Fruit fly (Drosophila melanogaster): ENCODE data around the gene Dfd.

Dfd gene

dm6 chr3R:6762794-6763407 is 28.7 kb upstream of the Dfd start:
- peak; percentile 88 for TF ChIP-seq CG8159 (tag; optimal IDR thresholded peaks at IDR 0.05)
- peak; percentile 82 for TF ChIP-seq CG9948 (tag; optimal IDR thresholded peaks at IDR 0.05)
- peak; percentile 64 for TF ChIP-seq CG34367 (tag; optimal IDR thresholded peaks at IDR 0.05)
- peak; percentile 23 for TF ChIP-seq D1 (tag; optimal IDR thresholded peaks at IDR 0.05)
- no peak for TF ChIP-seq CG12605 (GFP tag; IDR thresholded peaks at IDR 0.05)
- TF ChIP-seq CG17806 (tag; optimal IDR thresholded peaks at IDR 0.05) = peak; percentile 70
- TF ChIP-seq gl (tag; optimal IDR thresholded peaks at IDR 0.05) = peak; percentile 26
- TF ChIP-seq CG8301 (tag; optimal IDR thresholded peaks at IDR 0.05) = peak; percentile 67
- TF ChIP-seq EcR (GFP tag; optimal IDR thresholded peaks at IDR 0.05) = peak; percentile 76
- TF ChIP-seq Snoo (tag; optimal IDR thresholded peaks at IDR 0.05) = peak; percentile 77
- peak; percentile 9 for TF ChIP-seq Pif1A (GFP tag; optimal IDR thresholded peaks at IDR 0.05)
- peak; percentile 83 for TF ChIP-seq CG15710 (tag; optimal IDR thresholded peaks at IDR 0.05)
- no peak for TF ChIP-seq fd96Ca (GFP tag; IDR thresholded peaks at IDR 0.05)
- TF ChIP-seq Pif1B (GFP tag; optimal IDR thresholded peaks at IDR 0.05) = no peak
- peak; percentile 77 for TF ChIP-seq CG14655 (GFP tag; optimal IDR thresholded peaks at IDR 0.05)
- TF ChIP-seq CG32121 (GFP tag; IDR thresholded peaks at IDR 0.05) = peak; percentile 35; the same call in 1 of the 2 replicates
- TF ChIP-seq Ets98B (GFP tag; IDR thresholded peaks at IDR 0.05) = no peak

dm6 chr3R:6764848-6765247 is 26.8 kb upstream of the Dfd start:
- TF ChIP-seq CG17806 (tag; optimal IDR thresholded peaks at IDR 0.05) (no peak), CG4496 (GFP tag; IDR thresholded peaks at IDR 0.05) (no peak), D1 (tag; optimal IDR thresholded peaks at IDR 0.05) (no peak), CG32121 (GFP tag; IDR thresholded peaks at IDR 0.05) (no peak), CG15710 (tag; optimal IDR thresholded peaks at IDR 0.05) (no peak), CG8159 (tag; optimal IDR thresholded peaks at IDR 0.05) (no peak), CG9948 (tag; optimal IDR thresholded peaks at IDR 0.05) (no peak)

dm6 chr3R:6766171-6766591 is 25.5 kb upstream of the Dfd start:
- TF ChIP-seq CG4496 (GFP tag; IDR thresholded peaks at IDR 0.05) = no peak
- TF ChIP-seq CG32121 (GFP tag; IDR thresholded peaks at IDR 0.05) = no peak
- TF ChIP-seq Pif1B (GFP tag; optimal IDR thresholded peaks at IDR 0.05) = no peak
- no peak for TF ChIP-seq gl (tag; optimal IDR thresholded peaks at IDR 0.05)
- TF ChIP-seq CG9948 (tag; optimal IDR thresholded peaks at IDR 0.05) = no peak
- no peak for TF ChIP-seq CG12605 (GFP tag; IDR thresholded peaks at IDR 0.05)
- TF ChIP-seq CG13204 (GFP tag; optimal IDR thresholded peaks at IDR 0.05) = no peak
- TF ChIP-seq CG10348 (GFP tag; IDR thresholded peaks at IDR 0.05) = no peak
- TF ChIP-seq fd96Ca (GFP tag; IDR thresholded peaks at IDR 0.05) = no peak
- no peak for TF ChIP-seq CG15710 (tag; optimal IDR thresholded peaks at IDR 0.05)
- TF ChIP-seq Snoo (tag; optimal IDR thresholded peaks at IDR 0.05) = no peak

- TF ChIP-seq CG14655 (GFP tag; optimal IDR thresholded peaks at IDR 0.05) (no peak), D1 (tag; optimal IDR thresholded peaks at IDR 0.05) (no peak), Snoo (tag; optimal IDR thresholded peaks at IDR 0.05) (no peak), CG17806 (tag; optimal IDR thresholded peaks at IDR 0.05) (no peak), Ets98B (GFP tag; IDR thresholded peaks at IDR 0.05) (no peak), EcR (GFP tag; optimal IDR thresholded peaks at IDR 0.05) (no peak), Pif1B (GFP tag; optimal IDR thresholded peaks at IDR 0.05) (no peak), CG13204 (GFP tag; optimal IDR thresholded peaks at IDR 0.05) (no peak), CG8301 (tag; optimal IDR thresholded peaks at IDR 0.05) (no peak)
Observed at dm6 chr3R:6766928-6767327, 24.7 kb upstream of the Dfd start.

dm6 chr3R:6768256-6768655 is 23.4 kb upstream of the Dfd start:
- TF ChIP-seq D1 (tag; optimal IDR thresholded peaks at IDR 0.05) = peak; percentile 58
- TF ChIP-seq Pif1A (GFP tag; optimal IDR thresholded peaks at IDR 0.05) = no peak

- TF ChIP-seq CG8159 (tag; optimal IDR thresholded peaks at IDR 0.05) = no peak
- no peak for TF ChIP-seq Snoo (tag; optimal IDR thresholded peaks at IDR 0.05)
- no peak for TF ChIP-seq CG34367 (tag; optimal IDR thresholded peaks at IDR 0.05)
- no peak for TF ChIP-seq CG12605 (GFP tag; IDR thresholded peaks at IDR 0.05)
- no peak for TF ChIP-seq fd96Ca (GFP tag; IDR thresholded peaks at IDR 0.05)
- TF ChIP-seq CG10348 (GFP tag; IDR thresholded peaks at IDR 0.05) = no peak
- TF ChIP-seq CG13204 (GFP tag; optimal IDR thresholded peaks at IDR 0.05) = no peak
- no peak for TF ChIP-seq Pif1A (GFP tag; optimal IDR thresholded peaks at IDR 0.05)
- no peak for TF ChIP-seq CG8301 (tag; optimal IDR thresholded peaks at IDR 0.05)
- TF ChIP-seq CG15710 (tag; optimal IDR thresholded peaks at IDR 0.05) = no peak
- TF ChIP-seq rn (GFP tag; IDR thresholded peaks at IDR 0.05) = no peak
- no peak for TF ChIP-seq CG4496 (GFP tag; IDR thresholded peaks at IDR 0.05)
- no peak for TF ChIP-seq gl (tag; optimal IDR thresholded peaks at IDR 0.05)
- no peak for TF ChIP-seq CG32121 (GFP tag; IDR thresholded peaks at IDR 0.05)
- no peak for TF ChIP-seq D1 (tag; optimal IDR thresholded peaks at IDR 0.05)
- TF ChIP-seq CG17806 (tag; optimal IDR thresholded peaks at IDR 0.05) = no peak
- TF ChIP-seq Pif1B (GFP tag; optimal IDR thresholded peaks at IDR 0.05) = no peak
Observed at dm6 chr3R:6771797-6772196, 19.8 kb upstream of the Dfd start.

dm6 chr3R:6776797-6777196 is 14.8 kb upstream of the Dfd start:
- TF ChIP-seq CG17806 (tag; optimal IDR thresholded peaks at IDR 0.05) (no peak), CG9948 (tag; optimal IDR thresholded peaks at IDR 0.05) (no peak), CG14655 (GFP tag; optimal IDR thresholded peaks at IDR 0.05) (no peak), CG10348 (GFP tag; IDR thresholded peaks at IDR 0.05) (no peak), Pif1A (GFP tag; optimal IDR thresholded peaks at IDR 0.05) (no peak), D1 (tag; optimal IDR thresholded peaks at IDR 0.05) (no peak), Snoo (tag; optimal IDR thresholded peaks at IDR 0.05) (no peak), CG32121 (GFP tag; IDR thresholded peaks at IDR 0.05) (no peak), Ets98B (GFP tag; IDR thresholded peaks at IDR 0.05) (no peak), CG4496 (GFP tag; IDR thresholded peaks at IDR 0.05) (no peak), fd96Ca (GFP tag; IDR thresholded peaks at IDR 0.05) (no peak), CG8159 (tag; optimal IDR thresholded peaks at IDR 0.05) (no peak), CG34367 (tag; optimal IDR thresholded peaks at IDR 0.05) (no peak), CG8301 (tag; optimal IDR thresholded peaks at IDR 0.05) (no peak), CG13204 (GFP tag; optimal IDR thresholded peaks at IDR 0.05) (no peak), CG12605 (GFP tag; IDR thresholded peaks at IDR 0.05) (no peak), EcR (GFP tag; optimal IDR thresholded peaks at IDR 0.05) (no peak), rn (GFP tag; IDR thresholded peaks at IDR 0.05) (no peak)
